Fruit fly (Drosophila melanogaster): ENCODE measurements around the gene kumpel.

kumpel gene

dm6 chr3R:25885136-25885535, 21.7 kb upstream of the kumpel start (continued):
- TF ChIP-seq CG6813 (GFP tag; optimal IDR thresholded peaks at IDR 0.05) (peak; percentile 20), H15 (GFP tag; IDR thresholded peaks at IDR 0.05) (no peak), Lim3 (GFP tag; IDR thresholded peaks at IDR 0.05) (no peak), CG34376 (GFP tag; optimal IDR thresholded peaks at IDR 0.05) (no peak), CG30431 (GFP tag; optimal IDR thresholded peaks at IDR 0.05) (no peak), CG10543 (GFP tag; optimal IDR thresholded peaks at IDR 0.05) (no peak), stc (GFP tag; IDR thresholded peaks at IDR 0.05) (no peak), fd102C (GFP tag; optimal IDR thresholded peaks at IDR 0.05) (peak; percentile 34), az2 (GFP tag; optimal IDR thresholded peaks at IDR 0.05) (no peak), CG13424 (tag; optimal IDR thresholded peaks at IDR 0.05) (peak; percentile 22), lbe (GFP tag; optimal IDR thresholded peaks at IDR 0.05) (no peak), maf-S (GFP tag; optimal IDR thresholded peaks at IDR 0.05) (no peak), CG10366 (GFP tag; IDR thresholded peaks at IDR 0.05) (no peak), Xrp1 (GFP tag; IDR thresholded peaks at IDR 0.05) (peak; percentile 68), CG12744 (GFP tag; optimal IDR thresholded peaks at IDR 0.05) (no peak), Fer2 (tag; optimal IDR thresholded peaks at IDR 0.05) (no peak), ash1 (GFP tag; optimal IDR thresholded peaks at IDR 0.05) (no peak), Spps (tag; optimal IDR thresholded peaks at IDR 0.05) (no peak), slbo (GFP tag; IDR thresholded peaks at IDR 0.05) (no peak), nerfin-2 (GFP tag; IDR thresholded peaks at IDR 0.05; ENCODE audit: partially characterized antibody) (no peak), B-H1 (GFP tag; IDR thresholded peaks at IDR 0.05) (no peak), tgo (GFP tag; IDR thresholded peaks at IDR 0.05) (no peak), CG42726 (GFP tag; IDR thresholded peaks at IDR 0.05; ENCODE audit: partially characterized antibody) (no peak), CG33557 (GFP tag; optimal IDR thresholded peaks at IDR 0.05) (peak; percentile 77), sens (GFP tag) (peak; percentile 25), hbn (GFP tag; IDR thresholded peaks at IDR 0.05; ENCODE audit: partially characterized antibody) (no peak), CG6272 (GFP tag; IDR thresholded peaks at IDR 0.05) (no peak), CG43689 (GFP tag; IDR thresholded peaks at IDR 0.05) (no peak), Ets65A (GFP tag) (no peak), ftz-f1 (GFP tag; optimal IDR thresholded peaks at IDR 0.05) (no peak), CG12219 (GFP tag; optimal IDR thresholded peaks at IDR 0.05) (peak; percentile 57), CoRest (tag; optimal IDR thresholded peaks at IDR 0.05) (no peak), Kr (GFP tag; optimal IDR thresholded peaks at IDR 0.05) (peak; percentile 82), sqz (GFP tag; optimal IDR thresholded peaks at IDR 0.05) (no peak), hkb (optimal IDR thresholded peaks at IDR 0.05) (no peak), hkb (GFP tag; IDR thresholded peaks at IDR 0.05) (peak; percentile 39; the same call in 1 of the 2 replicates), CG10321 (GFP tag; IDR thresholded peaks at IDR 0.05) (no peak), C15 (GFP tag; IDR thresholded peaks at IDR 0.05) (no peak), CG11696 (GFP tag; IDR thresholded peaks at IDR 0.05) (no peak), CG4424 (GFP tag; optimal IDR thresholded peaks at IDR 0.05) (no peak), CG4328 (GFP tag; optimal IDR thresholded peaks at IDR 0.05) (no peak), CG17328 (GFP tag; IDR thresholded peaks at IDR 0.05) (no peak), Deaf1 (tag; optimal IDR thresholded peaks at IDR 0.05) (no peak), CG1529 (GFP tag; optimal IDR thresholded peaks at IDR 0.05) (peak; percentile 69), CG17359 (tag; optimal IDR thresholded peaks at IDR 0.05) (peak; percentile 5), CG13894 (tag; optimal IDR thresholded peaks at IDR 0.05) (no peak), CG2712 (tag; optimal IDR thresholded peaks at IDR 0.05) (peak; percentile 31), CG3838 (GFP tag; optimal IDR thresholded peaks at IDR 0.05) (no peak), gt (GFP tag; IDR thresholded peaks at IDR 0.05) (no peak), Lpt (GFP tag; optimal IDR thresholded peaks at IDR 0.05) (no peak), CG8765 (GFP tag; IDR thresholded peaks at IDR 0.05) (no peak), Ssrp (tag; optimal IDR thresholded peaks at IDR 0.05) (no peak), CG13123 (GFP tag; optimal IDR thresholded peaks at IDR 0.05) (no peak)

Data from whole organism, embryonic.